Worm (Caenorhabditis elegans) whole organism, L3 larva: ENCODE results near the gene clec-119.

ENCODE experiments used
- R02D3.7 ChIP-seq: fragments of 150-350 bp; optimal IDR thresholded peaks from 2 replicates; lab custom pipeline; 2014; ENCODE audit warnings: missing biosample characterization, missing genetic modification characterization
- ZK546.5 ChIP-seq: sonication (generic microtip); optimal IDR thresholded peaks from 2 replicates; lab custom pipeline; 2017; ENCODE audit warnings: missing biosample characterization, missing genetic modification characterization
- aly-2 ChIP-seq: fragments of 150-350 bp; optimal IDR thresholded peaks from 2 replicates; lab custom pipeline; 2014; ENCODE audit warnings: missing biosample characterization, missing genetic modification characterization
- ama-1 ChIP-seq: fragments of 150-350 bp; optimal IDR thresholded peaks from 2 replicates; lab custom pipeline; 2018
- ceh-16 ChIP-seq: sonication (generic microtip); optimal IDR thresholded peaks from 2 replicates; lab custom pipeline; 2017; ENCODE audit warnings: missing biosample characterization, missing genetic modification characterization
- ceh-28 ChIP-seq: fragments of 150-350 bp; optimal IDR thresholded peaks from 2 replicates; lab custom pipeline; 2014; ENCODE audit warnings: missing biosample characterization, missing genetic modification reagents, missing genetic modification characterization
- ceh-82 ChIP-seq: fragments of 150-350 bp; optimal IDR thresholded peaks from 2 replicates; lab custom pipeline; 2014; ENCODE audit warnings: missing biosample characterization, missing genetic modification characterization
- ceh-9 ChIP-seq: sonication (generic microtip); optimal IDR thresholded peaks from 2 replicates; lab custom pipeline; 2018; ENCODE audit warnings: missing biosample characterization, missing genetic modification characterization
- daf-12 ChIP-seq: fragments of 150-350 bp; optimal IDR thresholded peaks from 2 replicates; lab custom pipeline; 2014; ENCODE audit warnings: missing biosample characterization, missing genetic modification reagents, missing genetic modification characterization
- egl-27 ChIP-seq: sonication (generic microtip); optimal IDR thresholded peaks from 4 replicates; lab custom pipeline; 2017; ENCODE audit warnings: missing biosample characterization, missing genetic modification reagents, missing genetic modification characterization
- egl-5 ChIP-seq: fragments of 150-350 bp; optimal IDR thresholded peaks from 2 replicates; lab custom pipeline; 2017; ENCODE audit warnings: missing biosample characterization, missing genetic modification reagents, missing genetic modification characterization, inconsistent platforms
- elt-1 ChIP-seq: fragments of 150-350 bp; optimal IDR thresholded peaks from 2 replicates; lab custom pipeline; 2014; ENCODE audit warnings: missing biosample characterization, missing genetic modification characterization
- elt-2 ChIP-seq: sonication (generic microtip); optimal IDR thresholded peaks from 2 replicates; lab custom pipeline; 2016; ENCODE audit warnings: missing genetic modification reagents, mild to moderate bottlenecking, missing genetic modification characterization, missing compliant biosample characterization
- elt-3 ChIP-seq, 3 experiments: fragments of 150-350 bp in 1 of 3; sonication (generic microtip) in 2 of 3; optimal IDR thresholded peaks; 2 replicates in 2 of 3; 4 replicates in 1 of 3; lab custom pipeline; 2014 to 2017; ENCODE audit warnings: missing biosample characterization in 3 of 3, missing genetic modification characterization in 3 of 3
- eor-1 ChIP-seq, 2 experiments: fragments of 150-350 bp; optimal IDR thresholded peaks; 2 replicates each; lab custom pipeline; 2014 to 2018; ENCODE audit warnings: missing biosample characterization in 2 of 2, missing genetic modification characterization in 2 of 2
- fkh-10 ChIP-seq: sonication (generic microtip); optimal IDR thresholded peaks from 2 replicates; lab custom pipeline; 2017; ENCODE audit warnings: missing biosample characterization, missing genetic modification reagents, missing genetic modification characterization
- fkh-2 ChIP-seq: fragments of 150-350 bp; optimal IDR thresholded peaks from 2 replicates; lab custom pipeline; 2014; ENCODE audit warnings: missing biosample characterization, missing genetic modification reagents, missing genetic modification characterization
- fos-1 ChIP-seq: fragments of 150-350 bp; optimal IDR thresholded peaks from 2 replicates; lab custom pipeline; 2014; ENCODE audit warnings: missing biosample characterization, missing genetic modification characterization
- hmg-11 ChIP-seq: sonication (generic microtip); optimal IDR thresholded peaks from 2 replicates; lab custom pipeline; 2016; ENCODE audit warnings: missing genetic modification characterization, missing compliant biosample characterization
- jun-1 ChIP-seq: fragments of 150-350 bp; optimal IDR thresholded peaks from 2 replicates; lab custom pipeline; 2014; ENCODE audit warnings: missing biosample characterization, missing genetic modification reagents, missing genetic modification characterization
- lin-15B ChIP-seq: fragments of 150-350 bp; optimal IDR thresholded peaks from 2 replicates; lab custom pipeline; 2014; ENCODE audit warnings: missing biosample characterization, missing genetic modification characterization
- lin-39 ChIP-seq: fragments of 150-350 bp; optimal IDR thresholded peaks from 2 replicates; lab custom pipeline; 2018; ENCODE audit warnings: missing biosample characterization, missing genetic modification reagents, missing genetic modification characterization
- lsy-12 ChIP-seq: sonication (generic microtip); optimal IDR thresholded peaks from 2 replicates; lab custom pipeline; 2016; ENCODE audit warnings: mild to moderate bottlenecking, missing genetic modification characterization, missing compliant biosample characterization
- mdl-1 ChIP-seq: fragments of 150-350 bp; optimal IDR thresholded peaks from 2 replicates; lab custom pipeline; 2014; ENCODE audit warnings: missing biosample characterization, missing genetic modification characterization
- mml-1 ChIP-seq: fragments of 150-350 bp; sonication (generic microtip); optimal IDR thresholded peaks from 3 replicates; lab custom pipeline; 2014; ENCODE audit warnings: missing biosample characterization, missing genetic modification characterization
- nfya-1 ChIP-seq: sonication (generic microtip); optimal IDR thresholded peaks from 2 replicates; lab custom pipeline; 2017; ENCODE audit warnings: missing genetic modification characterization, mild to moderate bottlenecking, missing compliant biosample characterization, antibody characterized with exemption, moderate library complexity; ENCODE audit not compliant: insufficient read depth
- nhr-11 ChIP-seq: fragments of 150-350 bp; optimal IDR thresholded peaks from 2 replicates; lab custom pipeline; 2014; ENCODE audit warnings: missing biosample characterization, missing genetic modification characterization
- nhr-12 ChIP-seq: fragments of 150-350 bp; optimal IDR thresholded peaks from 2 replicates; lab custom pipeline; 2014; ENCODE audit warnings: missing biosample characterization, missing genetic modification characterization
- nhr-23 ChIP-seq: fragments of 150-350 bp; optimal IDR thresholded peaks from 2 replicates; lab custom pipeline; 2014; ENCODE audit warnings: missing biosample characterization, missing genetic modification reagents, missing genetic modification characterization
- nhr-237 ChIP-seq: fragments of 150-350 bp; optimal IDR thresholded peaks from 2 replicates; lab custom pipeline; 2014; ENCODE audit warnings: missing biosample characterization, missing genetic modification characterization
- nhr-25 ChIP-seq: sonication (generic microtip); optimal IDR thresholded peaks from 2 replicates; lab custom pipeline; 2017; ENCODE audit warnings: missing biosample characterization, missing genetic modification characterization
- nhr-28 ChIP-seq: fragments of 150-350 bp; optimal IDR thresholded peaks from 2 replicates; lab custom pipeline; 2014; ENCODE audit warnings: missing biosample characterization, missing genetic modification characterization
- nhr-43 ChIP-seq: sonication (generic microtip); optimal IDR thresholded peaks from 2 replicates; lab custom pipeline; 2016; ENCODE audit warnings: mild to moderate bottlenecking, missing genetic modification characterization, missing compliant biosample characterization; ENCODE audit not compliant: poor library complexity, severe bottlenecking
- nhr-67 ChIP-seq: fragments of 150-350 bp; optimal IDR thresholded peaks from 2 replicates; lab custom pipeline; 2014; ENCODE audit warnings: missing biosample characterization, missing genetic modification characterization
- nhr-76 ChIP-seq: fragments of 150-350 bp; sonication (generic microtip); optimal IDR thresholded peaks from 5 replicates; lab custom pipeline; 2014; ENCODE audit warnings: missing biosample characterization, missing genetic modification characterization
- nhr-77 ChIP-seq: fragments of 150-350 bp; optimal IDR thresholded peaks from 2 replicates; lab custom pipeline; 2014; ENCODE audit warnings: missing biosample characterization, missing genetic modification characterization
- pha-4 ChIP-seq: fragments of 150-350 bp; optimal IDR thresholded peaks from 2 replicates; lab custom pipeline; 2014; ENCODE audit warnings: missing biosample characterization, missing genetic modification reagents, missing genetic modification characterization
- pqm-1 ChIP-seq: fragments of 150-350 bp; optimal IDR thresholded peaks from 2 replicates; lab custom pipeline; 2017; ENCODE audit warnings: missing biosample characterization, missing genetic modification characterization, inconsistent platforms
- sea-2 ChIP-seq: fragments of 150-350 bp; sonication (generic microtip); optimal IDR thresholded peaks from 4 replicates; lab custom pipeline; 2014; ENCODE audit warnings: missing biosample characterization, missing genetic modification reagents, missing genetic modification characterization
- skn-1 ChIP-seq: fragments of 150-350 bp; optimal IDR thresholded peaks from 2 replicates; lab custom pipeline; 2014; ENCODE audit warnings: missing biosample characterization, missing genetic modification characterization
- snpc-4 ChIP-seq: fragments of 150-350 bp; optimal IDR thresholded peaks from 2 replicates; lab custom pipeline; 2014; ENCODE audit warnings: missing biosample characterization, missing genetic modification characterization
- tbx-2 ChIP-seq: sonication (generic microtip); optimal IDR thresholded peaks from 2 replicates; lab custom pipeline; 2016; ENCODE audit warnings: mild to moderate bottlenecking, missing genetic modification characterization, missing compliant biosample characterization
- unc-39 ChIP-seq: sonication (generic microtip); optimal IDR thresholded peaks from 4 replicates; lab custom pipeline; 2017; ENCODE audit warnings: missing biosample characterization, missing genetic modification characterization
- unc-62 ChIP-seq: fragments of 150-350 bp; sonication (generic microtip); optimal IDR thresholded peaks from 4 replicates; lab custom pipeline; 2014; ENCODE audit warnings: missing biosample characterization, missing genetic modification reagents, missing genetic modification characterization
- zag-1 ChIP-seq: fragments of 150-350 bp; optimal IDR thresholded peaks from 2 replicates; lab custom pipeline; 2014; ENCODE audit warnings: missing biosample characterization, missing genetic modification characterization
- ztf-11 ChIP-seq: fragments of 150-350 bp; optimal IDR thresholded peaks from 2 replicates; lab custom pipeline; 2014; ENCODE audit warnings: missing biosample characterization, missing genetic modification characterization
- ztf-4 ChIP-seq: fragments of 150-350 bp; optimal IDR thresholded peaks from 2 replicates; lab custom pipeline; 2014; ENCODE audit warnings: missing biosample characterization, missing genetic modification characterization

clec-119 gene

DNA sequence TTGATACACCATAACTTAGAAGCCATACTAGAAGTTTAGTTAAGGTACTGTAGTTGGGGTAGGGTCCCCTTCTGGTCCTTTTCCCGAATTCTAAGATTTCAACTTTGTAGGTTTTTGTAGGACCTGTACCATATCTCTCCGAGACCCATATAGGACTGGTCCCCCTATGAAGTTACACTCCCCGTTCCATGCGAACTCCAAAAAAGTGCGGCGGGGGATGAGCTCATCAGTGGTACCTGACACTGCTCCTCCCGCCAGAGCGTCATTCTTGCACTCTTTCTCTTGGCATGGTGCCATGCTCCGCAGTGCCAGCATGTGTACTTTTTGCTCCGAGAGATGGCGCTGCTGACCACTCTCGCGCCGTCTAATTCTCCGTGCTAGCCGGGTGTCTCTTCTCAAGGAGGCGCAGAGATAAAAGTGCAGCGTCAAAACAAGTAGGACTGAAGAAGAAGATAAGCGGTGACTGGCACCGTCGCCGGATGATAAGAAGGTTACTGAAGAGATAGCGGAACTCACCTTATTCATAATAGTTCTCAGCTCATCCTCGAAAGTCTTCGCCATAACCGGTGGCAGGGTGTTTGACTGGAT lies 16.2 kb upstream of the clec-119 start:
- no peak for TF ChIP-seq ceh-9 (tag; lab: Kevin White, UChicago)
- TF ChIP-seq lsy-12 (tag; lab: Kevin White, UChicago): peak; percentile 43
- no peak for TF ChIP-seq daf-12
- TF ChIP-seq R02D3.7 (tag; lab: Kevin White, UChicago): no peak
- TF ChIP-seq nhr-76 (tag; lab: Kevin White, UChicago): no peak
- peak; percentile 68 for TF ChIP-seq fos-1 (tag; lab: Kevin White, UChicago)
- TF ChIP-seq tbx-2 (tag; lab: Kevin White, UChicago): peak; percentile 9
- no peak for TF ChIP-seq nhr-12
- no peak for TF ChIP-seq nhr-67 (tag; lab: Kevin White, UChicago)
- no peak for TF ChIP-seq snpc-4 (tag; lab: Kevin White, UChicago)
- TF ChIP-seq ZK546.5 (tag; lab: Kevin White, UChicago): no peak
- TF ChIP-seq mdl-1 (tag; lab: Kevin White, UChicago): peak; percentile 21
- no peak for TF ChIP-seq sea-2 (GFP tag; lab: Kevin White, UChicago)
- TF ChIP-seq ceh-82 (tag; lab: Kevin White, UChicago): no peak
- no peak for TF ChIP-seq nhr-25 (tag; lab: Kevin White, UChicago)
- no peak for TF ChIP-seq nhr-28
- TF ChIP-seq nhr-43: peak; percentile 65
- peak; percentile 40 for TF ChIP-seq ceh-28
- TF ChIP-seq nhr-23 (tag; lab: Kevin White, UChicago): peak; percentile 18
- no peak for TF ChIP-seq hmg-11 (tag; lab: Kevin White, UChicago)
- TF ChIP-seq elt-1 (tag; lab: Kevin White, UChicago): no peak
- TF ChIP-seq ama-1 (lab: Kevin White, UChicago): peak; percentile 10
- TF ChIP-seq nhr-11 (tag; lab: Kevin White, UChicago): no peak
- peak in 1 of 3 experiments; percentile 80 for TF ChIP-seq elt-3 (tag; optimal IDR thresholded peaks at IDR 0.05; lab: Kevin White, UChicago)
- no peak for TF ChIP-seq nhr-77 (tag; lab: Kevin White, UChicago)
- TF ChIP-seq ceh-16 (tag; lab: Kevin White, UChicago): no peak
- peak; percentile 74 for TF ChIP-seq nfya-1 (tag; lab: Kevin White, UChicago)
- no peak for TF ChIP-seq unc-62
- no peak for TF ChIP-seq fkh-10 (GFP tag; lab: Kevin White, UChicago)
- peak; percentile 41 for TF ChIP-seq elt-2 (tag; lab: Kevin White, UChicago)
- peak; percentile 0 for TF ChIP-seq pqm-1
- TF ChIP-seq egl-27 (tag; lab: Kevin White, UChicago): no peak
- TF ChIP-seq jun-1 (tag; lab: Kevin White, UChicago): no peak
- no peak for TF ChIP-seq lin-15B
- TF ChIP-seq eor-1 (tag; optimal IDR thresholded peaks at IDR 0.05; lab: Kevin White, UChicago): no peak
- TF ChIP-seq zag-1 (tag; lab: Kevin White, UChicago): no peak
- TF ChIP-seq ztf-4 (tag; lab: Kevin White, UChicago): no peak
- no peak for TF ChIP-seq egl-5 (tag; lab: Kevin White, UChicago)
- no peak for TF ChIP-seq unc-39 (tag; lab: Kevin White, UChicago)
- no peak for TF ChIP-seq ztf-11 (tag; lab: Kevin White, UChicago)
- TF ChIP-seq lin-39 (tag; lab: Kevin White, UChicago): peak; percentile 39
- no peak for TF ChIP-seq mml-1
- TF ChIP-seq nhr-237 (tag; lab: Kevin White, UChicago): no peak
- peak; percentile 65 for TF ChIP-seq pha-4 (tag; lab: Kevin White, UChicago)
- TF ChIP-seq aly-2 (tag; lab: Kevin White, UChicago): no peak
- TF ChIP-seq fkh-2 (tag; lab: Kevin White, UChicago): no peak
- TF ChIP-seq skn-1 (tag; lab: Kevin White, UChicago): peak; percentile 22
- TF ChIP-seq, all 47 proteins: peak for 15
